Fruit fly (Drosophila melanogaster) whole organism, embryonic: Measurements from ENCODE around the gene Cyt-b5-r.

Experiments
- Abd-B ChIP-seq: fragments of 200-800 bp; sonication (Bioruptor generic); optimal IDR thresholded peaks from 2 replicates; lab custom pipeline; 2018; ENCODE audit warnings: missing biosample characterization, mild to moderate bottlenecking, missing genetic modification characterization, moderate library complexity
- Adf1 ChIP-seq: fragments of 200-800 bp; sonication (Bioruptor generic); IDR thresholded peaks from 2 replicates; pipeline ENCODE4 v1.3.6; 2022; ENCODE audit warnings: missing biosample characterization, missing genetic modification characterization
- Awh ChIP-seq: fragments of 200-800 bp; sonication (Bioruptor generic); IDR thresholded peaks from 2 replicates; pipeline ENCODE4, ENCODE4 v1.3.6; 2022; ENCODE audit warnings: missing biosample characterization, missing genetic modification characterization
- Bdp1 ChIP-seq: fragments of 200-800 bp; sonication (Bioruptor generic); optimal IDR thresholded peaks from 3 replicates; lab custom pipeline; 2016; ENCODE audit warnings: missing biosample characterization, missing genetic modification characterization
- CG10543 ChIP-seq: fragments of 200-800 bp; sonication (Bioruptor generic); optimal IDR thresholded peaks from 3 replicates; lab custom pipeline; 2017; ENCODE audit warnings: missing biosample characterization, mild to moderate bottlenecking, missing genetic modification characterization, moderate library complexity
- CG10959 ChIP-seq: fragments of 200-800 bp; sonication (Bioruptor generic); IDR thresholded peaks from 2 replicates; pipeline ENCODE4 v1.3.6; 2022; ENCODE audit warnings: missing biosample characterization, missing genetic modification characterization
- CG11560 ChIP-seq: fragments of 200-800 bp; sonication (Bioruptor generic); IDR thresholded peaks from 3 replicates; pipeline ENCODE4 v1.3.6; 2022; ENCODE audit warnings: missing biosample characterization, missing genetic modification characterization
- CG12071 ChIP-seq: fragments of 200-800 bp; sonication (Bioruptor generic); optimal IDR thresholded peaks from 3 replicates; lab custom pipeline; 2018; ENCODE audit warnings: missing biosample characterization, mild to moderate bottlenecking, missing genetic modification characterization
- CG14860 ChIP-seq: fragments of 200-800 bp; sonication (Bioruptor generic); IDR thresholded peaks from 3 replicates; pipeline ENCODE4 v1.3.6; 2022; ENCODE audit warnings: missing biosample characterization, missing genetic modification characterization; ENCODE audit not compliant: partially characterized antibody
- CG1529 ChIP-seq: fragments of 200-800 bp; sonication (Bioruptor generic); optimal IDR thresholded peaks from 3 replicates; lab custom pipeline; 2018; ENCODE audit warnings: missing biosample characterization, missing genetic modification characterization
- CG15514 ChIP-seq: fragments of 200-800 bp; sonication (Bioruptor generic); optimal IDR thresholded peaks from 3 replicates; lab custom pipeline; 2017; ENCODE audit warnings: missing biosample characterization, missing genetic modification characterization, mild to moderate bottlenecking, moderate library complexity, missing genetic modification reagents
- CG17359 ChIP-seq: fragments of 200-800 bp; sonication (Bioruptor generic); optimal IDR thresholded peaks from 3 replicates; lab custom pipeline; 2018; ENCODE audit warnings: missing biosample characterization, mild to moderate bottlenecking, missing genetic modification characterization, moderate library complexity
- CG1792 ChIP-seq: fragments of 200-800 bp; sonication (Bioruptor generic); optimal IDR thresholded peaks from 2 replicates; lab custom pipeline; 2016; ENCODE audit warnings: missing biosample characterization, missing genetic modification characterization
- CG2889 ChIP-seq: fragments of 200-800 bp; sonication (Bioruptor generic); IDR thresholded peaks from 3 replicates; pipeline ENCODE4 v1.3.6; 2022; ENCODE audit warnings: missing biosample characterization, missing genetic modification characterization
- CG3847 ChIP-seq: fragments of 200-800 bp; sonication (Bioruptor generic); IDR thresholded peaks from 2 replicates; pipeline ENCODE4 v1.3.6; 2022; ENCODE audit warnings: missing biosample characterization, missing genetic modification characterization
- CG7372 ChIP-seq: fragments of 200-800 bp; sonication (Bioruptor generic); IDR thresholded peaks from 2 replicates; pipeline ENCODE4 v1.3.6; 2022; ENCODE audit warnings: missing biosample characterization, missing genetic modification characterization
- CTCF ChIP-seq: fragments of 200-800 bp; sonication (Bioruptor generic); optimal IDR thresholded peaks from 2 replicates; lab custom pipeline; 2017; ENCODE audit warnings: missing biosample characterization, mild to moderate bottlenecking, missing genetic modification characterization, moderate library complexity
- D19B ChIP-seq: fragments of 200-800 bp; sonication (Bioruptor generic); optimal IDR thresholded peaks from 2 replicates; lab custom pipeline; 2017; ENCODE audit warnings: missing biosample characterization, mild to moderate bottlenecking, missing genetic modification characterization
- Doc3 ChIP-seq: fragments of 200-800 bp; sonication (Bioruptor generic); IDR thresholded peaks from 3 replicates; pipeline ENCODE4 v1.3.6; 2022; ENCODE audit warnings: missing biosample characterization, missing genetic modification characterization; ENCODE audit not compliant: partially characterized antibody
- Dref ChIP-seq: fragments of 200-800 bp; sonication (Bioruptor generic); IDR thresholded peaks from 2 replicates; pipeline ENCODE4 v1.3.6; 2022; ENCODE audit warnings: missing biosample characterization, missing genetic modification characterization
- H15 ChIP-seq: fragments of 200-800 bp; sonication (Bioruptor generic); IDR thresholded peaks from 3 replicates; pipeline ENCODE4 v1.3.6; 2022; ENCODE audit warnings: missing biosample characterization, missing genetic modification characterization
- HmgD ChIP-seq: fragments of 200-800 bp; sonication (Bioruptor generic); optimal IDR thresholded peaks from 3 replicates; lab custom pipeline; 2016; ENCODE audit warnings: missing biosample characterization, missing genetic modification characterization
- Jarid2 ChIP-seq: fragments of 200-800 bp; sonication (Bioruptor generic); optimal IDR thresholded peaks from 3 replicates; lab custom pipeline; 2017; ENCODE audit warnings: mild to moderate bottlenecking, missing biosample characterization, missing genetic modification reagents, missing genetic modification characterization
- Lim3 ChIP-seq: fragments of 200-800 bp; sonication (Bioruptor generic); IDR thresholded peaks from 2 replicates; pipeline ENCODE4 v1.3.6; 2022; ENCODE audit warnings: missing biosample characterization, missing genetic modification characterization
- MESR4 ChIP-seq: fragments of 200-800 bp; sonication (Bioruptor generic); optimal IDR thresholded peaks from 2 replicates; lab custom pipeline; 2018; ENCODE audit warnings: missing biosample characterization, mild to moderate bottlenecking, missing genetic modification characterization, moderate library complexity
- Mad ChIP-seq: fragments of 200-800 bp; sonication (Bioruptor generic); optimal IDR thresholded peaks from 2 replicates; lab custom pipeline; 2016; ENCODE audit warnings: missing biosample characterization, missing genetic modification characterization
- Optix ChIP-seq: fragments of 200-800 bp; sonication (Bioruptor generic); IDR thresholded peaks from 3 replicates; pipeline ENCODE4 v1.3.6; 2022; ENCODE audit warnings: missing biosample characterization, missing genetic modification characterization
- PHDP ChIP-seq: fragments of 200-800 bp; sonication (Bioruptor generic); optimal IDR thresholded peaks from 3 replicates; lab custom pipeline; 2018; ENCODE audit warnings: missing biosample characterization, mild to moderate bottlenecking, missing genetic modification characterization, moderate library complexity
- Ptx1 ChIP-seq: fragments of 200-800 bp; sonication (Bioruptor generic); IDR thresholded peaks from 2 replicates; pipeline ENCODE4 v1.3.6; 2022; ENCODE audit warnings: missing biosample characterization, missing genetic modification characterization
- Spps ChIP-seq: fragments of 200-800 bp; sonication (Bioruptor generic); optimal IDR thresholded peaks from 2 replicates; lab custom pipeline; 2018; ENCODE audit warnings: missing biosample characterization, mild to moderate bottlenecking, missing genetic modification characterization
- Xrp1 ChIP-seq: fragments of 200-800 bp; sonication (Bioruptor generic); IDR thresholded peaks from 2 replicates; pipeline ENCODE4 v1.3.6; 2022; ENCODE audit warnings: missing biosample characterization, missing genetic modification characterization
- ash1 ChIP-seq: fragments of 200-800 bp; sonication (Bioruptor generic); optimal IDR thresholded peaks from 2 replicates; lab custom pipeline; 2018; ENCODE audit warnings: missing biosample characterization, mild to moderate bottlenecking, missing genetic modification characterization
- az2 ChIP-seq: fragments of 200-800 bp; sonication (Bioruptor generic); optimal IDR thresholded peaks from 3 replicates; lab custom pipeline; 2016; ENCODE audit warnings: missing biosample characterization, missing genetic modification characterization
- caup ChIP-seq: fragments of 200-800 bp; sonication (Bioruptor generic); optimal IDR thresholded peaks from 3 replicates; lab custom pipeline; 2017; ENCODE audit warnings: missing biosample characterization, mild to moderate bottlenecking, missing genetic modification characterization, moderate library complexity; ENCODE audit not compliant: severe bottlenecking
- chn ChIP-seq: fragments of 200-800 bp; sonication (Bioruptor generic); optimal IDR thresholded peaks from 2 replicates; lab custom pipeline; 2016; ENCODE audit warnings: missing biosample characterization, missing genetic modification characterization
- dysf ChIP-seq: fragments of 200-800 bp; sonication (Bioruptor generic); IDR thresholded peaks from 3 replicates; pipeline ENCODE4 v1.3.6; 2022; ENCODE audit warnings: missing biosample characterization, missing genetic modification characterization
- fu2 ChIP-seq: fragments of 200-800 bp; sonication (Bioruptor generic); optimal IDR thresholded peaks from 2 replicates; lab custom pipeline; 2016; ENCODE audit warnings: missing biosample characterization, missing genetic modification characterization
- hth ChIP-seq: fragments of >200 bp; optimal IDR thresholded peaks from 2 replicates; lab custom pipeline; 2017; ENCODE audit warnings: inconsistent platforms
- knrl ChIP-seq: fragments of 200-800 bp; sonication (Bioruptor generic); IDR thresholded peaks from 3 replicates; pipeline ENCODE4 v1.3.6; 2022; ENCODE audit warnings: missing biosample characterization, missing genetic modification characterization; ENCODE audit not compliant: partially characterized antibody
- mam ChIP-seq: fragments of 200-800 bp; sonication (Bioruptor generic); optimal IDR thresholded peaks from 3 replicates; lab custom pipeline; 2016; ENCODE audit warnings: missing biosample characterization, missing genetic modification characterization
- prd ChIP-seq, 3 experiments: fragments of >200 bp in 2 of 3; fragments of 200-800 bp in 1 of 3; sonication (Bioruptor generic) in 1 of 3; optimal IDR thresholded peaks in 2 of 3; IDR thresholded peaks in 1 of 3; 2 replicates in 2 of 3; 3 replicates in 1 of 3; pipeline versions ENCODE4 v1.3.6 to Lab custom; 2017 to 2022; ENCODE audit warnings: missing biosample characterization in 1 of 3, missing genetic modification characterization in 1 of 3
- sc ChIP-seq, 3 experiments: fragments of >200 bp in 2 of 3; fragments of 200-800 bp in 1 of 3; sonication (Bioruptor generic) in 1 of 3; optimal IDR thresholded peaks; 2 replicates in 2 of 3; 3 replicates in 1 of 3; lab custom pipeline; 2017; ENCODE audit warnings: mild to moderate bottlenecking in 1 of 3, missing biosample characterization in 1 of 3, missing genetic modification characterization in 1 of 3, missing genetic modification reagents in 1 of 3
- sd ChIP-seq: fragments of 200-800 bp; sonication (Bioruptor generic); optimal IDR thresholded peaks from 3 replicates; lab custom pipeline; 2018; ENCODE audit warnings: missing biosample characterization, mild to moderate bottlenecking, missing genetic modification characterization, moderate library complexity
- sqz ChIP-seq: fragments of 200-800 bp; sonication (Bioruptor generic); optimal IDR thresholded peaks from 3 replicates; lab custom pipeline; 2018; ENCODE audit warnings: missing biosample characterization, mild to moderate bottlenecking, missing genetic modification characterization
- tna ChIP-seq: fragments of 200-800 bp; sonication (Bioruptor generic); IDR thresholded peaks from 2 replicates; pipeline ENCODE4 v1.3.6; 2022; ENCODE audit warnings: missing biosample characterization, missing genetic modification characterization; ENCODE audit not compliant: partially characterized antibody
- usp ChIP-seq: fragments of >200 bp; optimal IDR thresholded peaks from 2 replicates; lab custom pipeline; 2017; ENCODE audit warnings: missing biosample characterization, missing genetic modification characterization
- vfl ChIP-seq: fragments of 200-800 bp; sonication (Bioruptor generic); optimal IDR thresholded peaks from 2 replicates; lab custom pipeline; 2016; ENCODE audit warnings: missing biosample characterization, missing genetic modification characterization
- vnd ChIP-seq: fragments of 200-800 bp; sonication (Bioruptor generic); IDR thresholded peaks from 3 replicates; pipeline ENCODE4 v1.3.6; 2022; ENCODE audit warnings: missing biosample characterization, missing genetic modification characterization; ENCODE audit not compliant: partially characterized antibody
- zen2 ChIP-seq: fragments of 200-800 bp; sonication (Bioruptor generic); IDR thresholded peaks from 3 replicates; pipeline ENCODE4 v1.3.6; 2022; ENCODE audit warnings: missing biosample characterization, missing genetic modification characterization; ENCODE audit not compliant: partially characterized antibody
- zfh2 ChIP-seq: fragments of 200-800 bp; sonication (Bioruptor generic); optimal IDR thresholded peaks from 2 replicates; lab custom pipeline; 2016; ENCODE audit warnings: missing biosample characterization, missing genetic modification characterization

Gene Cyt-b5-r

dm6 chr2L:16818335-16818973 is 27.9 kb upstream of the Cyt-b5-r start (continued):
- no peak for TF ChIP-seq Dref (GFP tag; lab: Robert Waterston, UW)
- no peak for TF ChIP-seq Optix (GFP tag; lab: Robert Waterston, UW)
- TF ChIP-seq prd (optimal IDR thresholded peaks at IDR 0.05; lab: Kevin White, UChicago), result no peak
- TF ChIP-seq prd (GFP tag; IDR thresholded peaks at IDR 0.05; lab: Robert Waterston, UW), result no peak
- no peak for TF ChIP-seq D19B (GFP tag; lab: Kevin White, UChicago)
- no peak for TF ChIP-seq CG1792
- peak; percentile 22 for TF ChIP-seq Spps
- no peak for TF ChIP-seq Doc3 (GFP tag; lab: Robert Waterston, UW)
- peak; percentile 34; the same call in 1 of the 3 replicates for TF ChIP-seq dysf (GFP tag; lab: Robert Waterston, UW)
- no peak for TF ChIP-seq vfl (GFP tag; lab: Kevin White, UChicago)
- no peak for TF ChIP-seq CTCF (GFP tag; lab: Kevin White, UChicago)
- TF ChIP-seq CG17359 (tag; lab: Kevin White, UChicago), result peak; percentile 30
- TF ChIP-seq zen2 (GFP tag; lab: Robert Waterston, UW), result no peak
- no peak for TF ChIP-seq tna (GFP tag; lab: Robert Waterston, UW)
- TF ChIP-seq sc (optimal IDR thresholded peaks at IDR 0.05; lab: Kevin White, UChicago), result no peak
- no peak for TF ChIP-seq sc (GFP tag; optimal IDR thresholded peaks at IDR 0.05; lab: Kevin White, UChicago)
- no peak for TF ChIP-seq usp (GFP tag; lab: Kevin White, UChicago)
- TF ChIP-seq sqz (GFP tag; lab: Kevin White, UChicago), result no peak
- peak; percentile 21 for TF ChIP-seq PHDP (tag; lab: Kevin White, UChicago)
- TF ChIP-seq ash1 (GFP tag; lab: Kevin White, UChicago), result no peak
- TF ChIP-seq fu2 (GFP tag; lab: Kevin White, UChicago), result no peak
- no peak for TF ChIP-seq CG3847 (GFP tag; lab: Robert Waterston, UW)
- TF ChIP-seq CG15514 (GFP tag; lab: Kevin White, UChicago), result no peak
- peak; percentile 13 for TF ChIP-seq Abd-B (GFP tag; lab: Kevin White, UChicago)
- TF ChIP-seq CG12071 (GFP tag; lab: Kevin White, UChicago), result no peak
- TF ChIP-seq CG14860 (GFP tag; lab: Robert Waterston, UW), result no peak
- peak; percentile 40 for TF ChIP-seq az2 (GFP tag; lab: Kevin White, UChicago)
- no peak for TF ChIP-seq Lim3 (GFP tag; lab: Robert Waterston, UW)
- TF ChIP-seq vnd (GFP tag; lab: Robert Waterston, UW), result no peak
- no peak for TF ChIP-seq knrl (GFP tag; lab: Robert Waterston, UW)
- TF ChIP-seq zfh2, result no peak
- TF ChIP-seq caup (GFP tag; lab: Kevin White, UChicago), result no peak
- TF ChIP-seq Ptx1 (GFP tag; lab: Robert Waterston, UW), result no peak
- no peak for TF ChIP-seq Mad (GFP tag; lab: Kevin White, UChicago)
- peak; percentile 20 for TF ChIP-seq Jarid2 (GFP tag; lab: Kevin White, UChicago)
- no peak for TF ChIP-seq mam (GFP tag; lab: Kevin White, UChicago)
- TF ChIP-seq CG10543 (GFP tag; lab: Kevin White, UChicago), result no peak
- TF ChIP-seq CG11560, result no peak
- no peak for TF ChIP-seq chn
- TF ChIP-seq hth, result no peak
- peak; percentile 21; the same call in 1 of the 3 replicates for TF ChIP-seq H15 (GFP tag; lab: Robert Waterston, UW)
- TF ChIP-seq CG2889 (GFP tag; lab: Robert Waterston, UW), result no peak
- TF ChIP-seq Awh, result no peak
- peak; percentile 58 for TF ChIP-seq Xrp1 (GFP tag; lab: Robert Waterston, UW)
- no peak for TF ChIP-seq CG10959 (GFP tag; lab: Robert Waterston, UW)
- no peak for TF ChIP-seq HmgD (GFP tag; lab: Kevin White, UChicago)
- no peak for TF ChIP-seq sd (tag; lab: Kevin White, UChicago)
- TF ChIP-seq CG7372, result no peak
- no peak for TF ChIP-seq Bdp1 (GFP tag; lab: Kevin White, UChicago)
- TF ChIP-seq CG1529 (GFP tag; lab: Kevin White, UChicago), result no peak
- TF ChIP-seq Adf1 (GFP tag; lab: Robert Waterston, UW), result no peak
- no peak for TF ChIP-seq MESR4 (GFP tag; lab: Kevin White, UChicago)
